Worm (Caenorhabditis elegans): ENCODE measurements around the gene mdt-10.

The mdt-10 gene

DNA sequence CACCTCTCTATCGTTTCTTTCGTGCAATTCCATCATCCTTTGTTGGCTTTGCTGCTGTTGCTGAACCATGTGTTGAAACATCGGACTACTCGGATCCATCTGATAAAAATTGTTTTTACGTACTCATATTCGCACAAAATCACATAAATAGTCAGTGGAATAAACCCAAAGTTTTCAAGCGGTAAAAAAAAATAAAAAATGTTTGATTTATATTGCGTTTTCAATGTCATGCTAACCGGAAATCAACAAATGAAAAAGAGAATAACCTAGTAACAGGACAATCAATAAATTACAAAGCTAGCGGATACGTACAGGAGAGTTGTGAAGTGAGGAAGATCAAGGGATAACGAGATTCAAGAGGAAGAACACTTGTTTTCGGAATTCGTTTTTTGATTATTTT is at the start of gene mdt-10:
TSS of gene mdt-10 (minus strand) at position 101 of the 400 bp plus-strand sequence.
- no peak for TF ChIP-seq nhr-129 (tag; optimal IDR thresholded peaks at IDR 0.05)
- no peak for TF ChIP-seq R02D3.7 (tag; optimal IDR thresholded peaks at IDR 0.05)
- TF ChIP-seq alr-1 (tag; optimal IDR thresholded peaks at IDR 0.05), result no peak
- no peak for TF ChIP-seq unc-39 (tag; optimal IDR thresholded peaks at IDR 0.05)

DNA sequence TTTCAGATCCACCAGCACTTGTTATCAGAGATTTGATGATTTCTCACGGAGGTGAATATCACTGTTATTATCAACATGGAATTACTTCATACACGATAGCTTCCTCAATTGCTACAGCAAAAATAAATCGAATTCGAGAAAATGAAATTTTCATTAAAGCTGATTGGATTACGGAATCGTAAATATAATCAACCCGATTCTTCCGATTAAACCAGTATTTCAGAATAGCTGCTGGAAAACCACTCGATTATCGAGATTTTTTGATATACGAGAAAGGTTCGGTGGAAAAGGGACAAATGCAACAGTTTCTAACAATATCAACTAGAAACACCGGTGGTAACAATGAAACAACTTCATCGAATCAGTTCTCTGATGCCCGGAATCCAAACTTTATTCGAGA is 47.1 kb upstream of the mdt-10 start:
- TF ChIP-seq unc-55 (GFP tag; optimal IDR thresholded peaks at IDR 0.05) (no peak), crh-2 (tag; optimal IDR thresholded peaks at IDR 0.05) (no peak), ztf-4 (tag; optimal IDR thresholded peaks at IDR 0.05) (no peak), mdl-1 (tag; optimal IDR thresholded peaks at IDR 0.05) (no peak), ztf-1 (GFP tag; conservative IDR thresholded peaks at IDR 0.05) (no peak), nhr-77 (tag; optimal IDR thresholded peaks at IDR 0.05) (no peak), Y55F3AM.14 (GFP tag; optimal IDR thresholded peaks at IDR 0.05) (no peak), fos-1 (tag; optimal IDR thresholded peaks at IDR 0.05) (no peak), mbf-1 (tag; optimal IDR thresholded peaks at IDR 0.05) (no peak), nhr-237 (tag; optimal IDR thresholded peaks at IDR 0.05) (no peak), snpc-4 (tag; optimal IDR thresholded peaks at IDR 0.05) (no peak), ceh-82 (tag; optimal IDR thresholded peaks at IDR 0.05) (no peak), unc-39 (tag; optimal IDR thresholded peaks at IDR 0.05) (no peak), zag-1 (tag; optimal IDR thresholded peaks at IDR 0.05) (no peak), lin-39 (tag; optimal IDR thresholded peaks at IDR 0.05) (no peak), lsy-2 (tag; optimal IDR thresholded peaks at IDR 0.05) (no peak), nhr-12 (tag; optimal IDR thresholded peaks at IDR 0.05) (no peak), C34F6.9 (tag; optimal IDR thresholded peaks at IDR 0.05) (no peak), nhr-10 (tag; optimal IDR thresholded peaks at IDR 0.05) (no peak), lin-11 (tag; optimal IDR thresholded peaks at IDR 0.05) (no peak)

DNA sequence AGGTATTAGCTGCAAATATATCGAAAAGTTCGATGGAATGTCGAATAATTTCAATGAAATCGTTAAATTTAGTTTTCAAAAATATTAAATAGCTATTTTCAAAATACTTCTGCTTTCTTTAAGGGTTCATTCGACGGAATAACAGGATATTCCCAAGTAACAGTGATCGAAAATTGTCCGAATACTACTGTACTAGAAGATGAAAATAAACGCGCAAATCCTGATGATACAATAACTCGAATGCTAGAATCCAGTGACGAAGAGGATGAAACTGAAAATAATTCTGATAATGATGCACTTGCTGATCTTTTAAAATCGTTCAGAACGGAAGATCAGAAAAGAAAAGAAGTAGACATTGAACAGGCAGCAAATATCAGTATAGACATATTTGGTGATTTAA is 45.9 kb upstream of the mdt-10 start:
- no peak for TF ChIP-seq peb-1 (tag; optimal IDR thresholded peaks at IDR 0.05)
- no peak for TF ChIP-seq lin-13 (GFP tag; optimal IDR thresholded peaks at IDR 0.05)
- TF ChIP-seq blmp-1 (tag; optimal IDR thresholded peaks at IDR 0.05; ENCODE audit: insufficient read depth), result no peak
- no peak for TF ChIP-seq R02D3.7 (tag; optimal IDR thresholded peaks at IDR 0.05)
- TF ChIP-seq sma-9 (GFP tag; optimal IDR thresholded peaks at IDR 0.05), result no peak
- TF ChIP-seq sma-9 (tag; optimal IDR thresholded peaks at IDR 0.05), result no peak
- no peak for TF ChIP-seq nhr-10 (tag; optimal IDR thresholded peaks at IDR 0.05)
- TF ChIP-seq nhr-12 (tag; optimal IDR thresholded peaks at IDR 0.05), result no peak
- TF ChIP-seq nhr-23 (tag; optimal IDR thresholded peaks at IDR 0.05), result no peak
- TF ChIP-seq fos-1 (tag; optimal IDR thresholded peaks at IDR 0.05), result no peak
- no peak for TF ChIP-seq egl-27 (tag; optimal IDR thresholded peaks at IDR 0.05)
- TF ChIP-seq sma-3 (GFP tag; optimal IDR thresholded peaks at IDR 0.05), result no peak
- no peak for TF ChIP-seq lsy-2 (tag; optimal IDR thresholded peaks at IDR 0.05)
- no peak for TF ChIP-seq gmeb-1 (tag; optimal IDR thresholded peaks at IDR 0.05)

DNA sequence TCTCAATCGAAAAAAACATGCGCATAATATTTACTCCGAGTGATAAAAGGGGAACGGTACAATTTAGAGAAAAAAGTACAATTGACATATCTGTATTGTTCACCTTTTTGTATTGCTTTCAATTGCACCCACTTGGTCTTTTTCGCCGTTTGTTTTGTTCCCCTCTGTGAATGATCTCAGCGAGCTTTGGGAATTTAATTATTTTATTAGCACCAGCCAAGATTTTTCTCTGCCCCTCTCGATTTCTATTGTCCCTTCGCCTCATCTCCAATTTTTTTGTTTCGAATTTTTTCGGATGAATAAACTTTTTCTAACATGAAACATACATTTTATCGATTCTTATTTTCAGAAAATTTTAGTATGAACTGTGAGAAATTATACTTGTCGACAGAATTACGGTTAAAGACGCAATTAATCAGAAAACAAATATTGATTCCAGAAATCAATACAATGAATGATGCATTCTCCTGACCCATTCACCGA is 45.4 kb upstream of the mdt-10 start, which contains the start of gene rev-1:
TSS of gene rev-1 (plus strand) at position 433 of the 483 bp plus-strand sequence.
- TF ChIP-seq nhr-237 (tag; optimal IDR thresholded peaks at IDR 0.05) (no peak), nhr-77 (tag; optimal IDR thresholded peaks at IDR 0.05) (no peak), ceh-16 (tag; optimal IDR thresholded peaks at IDR 0.05) (no peak), nhr-6 (tag; optimal IDR thresholded peaks at IDR 0.05) (no peak), unc-55 (GFP tag; optimal IDR thresholded peaks at IDR 0.05) (no peak), ztf-11 (tag; optimal IDR thresholded peaks at IDR 0.05) (no peak)

DNA sequence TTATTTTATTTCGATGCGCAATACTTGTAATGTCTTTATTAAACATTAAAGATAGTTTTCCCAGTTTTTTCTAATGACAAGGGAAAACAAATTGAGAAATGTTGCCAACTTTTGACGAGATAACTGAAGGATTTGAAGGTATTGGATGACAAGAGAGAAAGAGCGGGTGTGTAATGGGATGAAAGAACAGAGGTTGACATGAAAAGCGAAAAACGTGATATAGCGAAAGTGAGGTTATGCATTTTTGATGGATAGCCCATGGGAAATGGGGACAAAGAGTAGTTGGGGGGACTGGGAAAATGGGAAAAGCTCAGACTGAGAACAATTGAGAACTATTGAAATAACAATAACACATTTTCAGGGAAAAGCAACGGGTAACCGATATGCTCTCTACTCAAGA is 40.3 kb upstream of the mdt-10 start:
- peak; percentile 49 for TF ChIP-seq nhr-129 (tag; optimal IDR thresholded peaks at IDR 0.05)
- no peak for TF ChIP-seq mab-5 (tag; optimal IDR thresholded peaks at IDR 0.05)
- no peak for TF ChIP-seq dmd-4 (tag; optimal IDR thresholded peaks at IDR 0.05)
- no peak for TF ChIP-seq gmeb-1 (tag; optimal IDR thresholded peaks at IDR 0.05)
- TF ChIP-seq R02D3.7 (tag; optimal IDR thresholded peaks at IDR 0.05), result no peak
- TF ChIP-seq mbf-1 (tag; optimal IDR thresholded peaks at IDR 0.05), result no peak
- TF ChIP-seq aly-2 (tag; optimal IDR thresholded peaks at IDR 0.05), result no peak
- peak; percentile 28 for TF ChIP-seq C34F6.9 (tag; optimal IDR thresholded peaks at IDR 0.05)
- no peak for TF ChIP-seq ama-1 (optimal IDR thresholded peaks at IDR 0.05)
- no peak for TF ChIP-seq nhr-12 (tag; optimal IDR thresholded peaks at IDR 0.05)
- peak in 1 of 2 experiments; percentile 24 for TF ChIP-seq lsy-2 (tag; optimal IDR thresholded peaks at IDR 0.05)
- TF ChIP-seq lin-11 (tag; optimal IDR thresholded peaks at IDR 0.05), result no peak
- no peak for TF ChIP-seq skn-1 (tag; optimal IDR thresholded peaks at IDR 0.05)

Data from whole organism, L2 larva.